Fruit fly (Drosophila melanogaster): ENCODE measurements around the gene CG32264.

Gene CG32264

DNA sequence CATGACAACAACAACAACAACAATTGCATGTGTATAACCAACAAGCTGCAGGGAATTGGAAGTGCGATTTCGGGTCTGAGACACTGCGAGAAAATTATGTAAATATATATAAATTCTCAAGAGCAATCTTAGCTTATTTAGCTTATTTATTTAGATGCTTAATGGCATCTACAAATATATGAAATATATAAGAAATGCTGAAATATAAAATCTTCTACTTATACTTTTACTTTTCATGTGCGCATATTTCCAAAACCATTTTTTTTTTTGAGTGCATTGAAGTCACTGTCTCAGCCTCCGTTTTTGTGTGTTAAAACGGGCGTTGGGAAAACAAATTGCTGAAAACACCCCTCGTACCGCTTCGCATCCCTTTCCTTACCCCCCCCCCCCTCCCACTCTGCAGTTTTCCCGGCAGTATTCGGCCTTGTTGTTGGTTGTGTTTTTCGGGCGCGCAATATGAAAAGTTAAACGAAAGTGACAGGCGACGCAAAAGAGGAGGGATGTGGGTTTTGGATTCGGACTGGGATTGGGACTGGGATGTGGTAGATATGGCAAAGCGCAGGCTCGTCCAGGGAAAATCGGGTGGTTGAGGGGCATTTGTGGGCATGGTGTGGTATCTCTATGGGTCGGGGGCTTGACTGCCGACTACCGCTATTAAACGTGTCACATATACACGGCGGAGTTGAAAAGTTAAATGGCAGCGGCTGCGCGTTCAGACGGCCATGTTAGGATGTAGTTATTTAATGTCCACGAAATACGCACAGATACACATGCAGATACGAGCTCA is 49.1 kb upstream of the CG32264 start (continued):
- TF ChIP-seq Hr51 (GFP tag; optimal IDR thresholded peaks at IDR 0.05): peak in 1 of 2 experiments; percentile 56
- TF ChIP-seq gcm (GFP tag; optimal IDR thresholded peaks at IDR 0.05): peak; percentile 55
- peak; percentile 60 for TF ChIP-seq Spps (tag; optimal IDR thresholded peaks at IDR 0.05)
- TF ChIP-seq cas (GFP tag; IDR thresholded peaks at IDR 0.05): no peak
- TF ChIP-seq Six4 (GFP tag; optimal IDR thresholded peaks at IDR 0.05): peak; percentile 46
- 0 out of 2 replicates have a peak, but pooled peaks have one; percentile 22 for TF ChIP-seq CG3847 (GFP tag; IDR thresholded peaks at IDR 0.05)
- peak; percentile 67 for TF ChIP-seq CG7556 (GFP tag; optimal IDR thresholded peaks at IDR 0.05)
- TF ChIP-seq nmo (GFP tag; optimal IDR thresholded peaks at IDR 0.05): peak; percentile 77
- TF ChIP-seq vfl (GFP tag; optimal IDR thresholded peaks at IDR 0.05): no peak
- TF ChIP-seq CG33213 (GFP tag; optimal IDR thresholded peaks at IDR 0.05): no peak
- TF ChIP-seq ash1 (GFP tag; optimal IDR thresholded peaks at IDR 0.05): no peak
- TF ChIP-seq ssp (GFP tag; IDR thresholded peaks at IDR 0.05): 0 out of 2 replicates have a peak, but pooled peaks have one; percentile 8
- peak in 1 of 3 experiments; percentile 11 for TF ChIP-seq Stat92E (GFP tag; optimal IDR thresholded peaks at IDR 0.05)
- peak; percentile 1 for TF ChIP-seq Camta (GFP tag; optimal IDR thresholded peaks at IDR 0.05)
- no peak; the same call in 1 of the 2 replicates for TF ChIP-seq CG8765 (GFP tag; IDR thresholded peaks at IDR 0.05)
- peak; percentile 69 for TF ChIP-seq az2 (GFP tag; optimal IDR thresholded peaks at IDR 0.05)
- TF ChIP-seq CG10366 (GFP tag; IDR thresholded peaks at IDR 0.05): peak; percentile 20; the same call in 1 of the 2 replicates
- peak; percentile 56 for TF ChIP-seq zen (tag; optimal IDR thresholded peaks at IDR 0.05)
- peak; percentile 39; the same call in 1 of the 3 replicates for TF ChIP-seq dysf (GFP tag; IDR thresholded peaks at IDR 0.05)
- TF ChIP-seq CG33557 (GFP tag; optimal IDR thresholded peaks at IDR 0.05): peak; percentile 69
- peak; percentile 41 for TF ChIP-seq CG17359 (tag; optimal IDR thresholded peaks at IDR 0.05)
- TF ChIP-seq sc (optimal IDR thresholded peaks at IDR 0.05): no peak
- TF ChIP-seq sc (GFP tag; optimal IDR thresholded peaks at IDR 0.05): peak; percentile 38
- TF ChIP-seq CG16813 (GFP tag; IDR thresholded peaks at IDR 0.05; ENCODE audit: partially characterized antibody): no peak
- TF ChIP-seq CG10267 (tag; optimal IDR thresholded peaks at IDR 0.05): peak; percentile 69
- TF ChIP-seq CG17361 (GFP tag; IDR thresholded peaks at IDR 0.05): peak; percentile 66; the same call in 2 of the 3 replicates
- TF ChIP-seq scrt (GFP tag; optimal IDR thresholded peaks at IDR 0.05): peak; percentile 83
- no peak for TF ChIP-seq prd (optimal IDR thresholded peaks at IDR 0.05)
- peak; percentile 83; the same call in 2 of the 3 replicates for TF ChIP-seq prd (GFP tag; IDR thresholded peaks at IDR 0.05)
- TF ChIP-seq CG4707 (GFP tag; optimal IDR thresholded peaks at IDR 0.05): peak; percentile 32
- peak; percentile 65; the same call in 1 of the 3 replicates for TF ChIP-seq CG11695 (GFP tag; IDR thresholded peaks at IDR 0.05)
- no peak for TF ChIP-seq ems (GFP tag; optimal IDR thresholded peaks at IDR 0.05)
- TF ChIP-seq CG12391 (tag; optimal IDR thresholded peaks at IDR 0.05): peak; percentile 76
- TF ChIP-seq crol (GFP tag; IDR thresholded peaks at IDR 0.05): peak; percentile 95
- TF ChIP-seq dpn (GFP tag; optimal IDR thresholded peaks at IDR 0.05): peak in 1 of 2 experiments; percentile 28
- TF ChIP-seq pros (GFP tag; optimal IDR thresholded peaks at IDR 0.05): peak; percentile 54
- peak; percentile 60 for TF ChIP-seq PHDP (tag; optimal IDR thresholded peaks at IDR 0.05)
- peak; percentile 80 for TF ChIP-seq gem (tag; optimal IDR thresholded peaks at IDR 0.05)
- TF ChIP-seq ara (GFP tag; IDR thresholded peaks at IDR 0.05): peak; percentile 77; the same call in 1 of the 2 replicates
- TF ChIP-seq CG8281 (tag; optimal IDR thresholded peaks at IDR 0.05): no peak
- TF ChIP-seq lmd (GFP tag; IDR thresholded peaks at IDR 0.05): peak; percentile 47; the same call in 1 of the 2 replicates
- no peak for TF ChIP-seq CG10147 (GFP tag; optimal IDR thresholded peaks at IDR 0.05)
- no peak for TF ChIP-seq eyg (GFP tag; optimal IDR thresholded peaks at IDR 0.05)
- TF ChIP-seq CoRest (tag; optimal IDR thresholded peaks at IDR 0.05): peak; percentile 69
- TF ChIP-seq CG2712 (tag; optimal IDR thresholded peaks at IDR 0.05): peak; percentile 68
- TF ChIP-seq CG18619 (GFP tag; optimal IDR thresholded peaks at IDR 0.05): peak; percentile 21
- no peak for TF ChIP-seq p53 (GFP tag; optimal IDR thresholded peaks at IDR 0.05)
- peak; percentile 44 for TF ChIP-seq abd-A (tag; optimal IDR thresholded peaks at IDR 0.05)
